Worm (Caenorhabditis elegans) whole organism, L1 larva: Measurements from ENCODE around the gene F41E6.8.

Experiments used
- C04F5.9 ChIP-seq: sonication (generic microtip); optimal IDR thresholded peaks from 2 replicates; lab custom pipeline; 2016; ENCODE audit warnings: missing genetic modification characterization, missing compliant biosample characterization
- C16A3.4 ChIP-seq: fragments of 150-350 bp; optimal IDR thresholded peaks from 2 replicates; lab custom pipeline; 2014; ENCODE audit warnings: missing biosample characterization, missing genetic modification characterization
- F16B12.6 ChIP-seq: fragments of 150-350 bp; optimal IDR thresholded peaks from 2 replicates; lab custom pipeline; 2014; ENCODE audit warnings: missing biosample characterization, missing genetic modification characterization
- aha-1 ChIP-seq: fragments of 150-350 bp; optimal IDR thresholded peaks from 2 replicates; lab custom pipeline; 2014; ENCODE audit warnings: missing biosample characterization, missing genetic modification characterization
- alr-1 ChIP-seq: fragments of 200-800 bp; sonication (Bioruptor generic); optimal IDR thresholded peaks from 2 replicates; lab custom pipeline; 2018; ENCODE audit warnings: borderline replicate concordance, mild to moderate bottlenecking, missing genetic modification characterization, missing compliant biosample characterization
- aly-2 ChIP-seq: fragments of 150-350 bp; optimal IDR thresholded peaks from 2 replicates; lab custom pipeline; 2014; ENCODE audit warnings: missing biosample characterization, missing genetic modification characterization
- ceh-63 ChIP-seq: fragments of 200-800 bp; sonication (Bioruptor generic); optimal IDR thresholded peaks from 2 replicates; lab custom pipeline; 2018; ENCODE audit warnings: mild to moderate bottlenecking, missing genetic modification characterization, missing compliant biosample characterization
- ceh-8 ChIP-seq: fragments of 200-800 bp; sonication (Bioruptor generic); optimal IDR thresholded peaks from 2 replicates; lab custom pipeline; 2018; ENCODE audit warnings: mild to moderate bottlenecking, missing genetic modification characterization, moderate library complexity, missing compliant biosample characterization
- ceh-82 ChIP-seq, 3 experiments: fragments of 150-350 bp in 1 of 3; sonication (generic microtip) in 2 of 3; optimal IDR thresholded peaks; 2 replicates each; lab custom pipeline; 2014 to 2017; ENCODE audit warnings: missing biosample characterization in 3 of 3, missing genetic modification characterization in 3 of 3
- ceh-88 ChIP-seq: fragments of 200-800 bp; sonication (Bioruptor generic); IDR thresholded peaks from 2 replicates; pipeline ENCODE4 v1.3.6; 2022; ENCODE audit warnings: missing genetic modification characterization, missing compliant biosample characterization
- ceh-90 ChIP-seq: sonication (generic microtip); optimal IDR thresholded peaks from 2 replicates; lab custom pipeline; 2016; ENCODE audit warnings: missing genetic modification characterization, missing compliant biosample characterization
- dpl-1 ChIP-seq, 3 experiments: fragments of 150-350 bp in 2 of 3; sonication (generic microtip) in 1 of 3; optimal IDR thresholded peaks; 2 replicates each; lab custom pipeline; 2014 to 2017; ENCODE audit warnings: missing biosample characterization in 3 of 3, missing genetic modification characterization in 3 of 3, missing genetic modification reagents in 3 of 3
- dsc-1 ChIP-seq: sonication (generic microtip); optimal IDR thresholded peaks from 2 replicates; lab custom pipeline; 2016; ENCODE audit warnings: mild to moderate bottlenecking, missing genetic modification characterization, missing compliant biosample characterization
- efl-3 ChIP-seq: fragments of 200-800 bp; sonication (Bioruptor generic); optimal IDR thresholded peaks from 2 replicates; lab custom pipeline; 2018; ENCODE audit warnings: mild to moderate bottlenecking, missing genetic modification characterization, missing compliant biosample characterization
- elt-2 ChIP-seq: sonication (generic microtip); optimal IDR thresholded peaks from 2 replicates; lab custom pipeline; 2016; ENCODE audit warnings: missing genetic modification characterization, mild to moderate bottlenecking, inconsistent platforms, missing compliant biosample characterization, missing genetic modification reagents
- elt-3 ChIP-seq, 6 experiments: fragments of 150-350 bp in 1 of 6; sonication (generic microtip); optimal IDR thresholded peaks; 2 replicates each; lab custom pipeline; 2017 to 2018; ENCODE audit warnings: missing biosample characterization in 6 of 6, missing genetic modification characterization in 6 of 6, inconsistent platforms in 1 of 6
- ets-5 ChIP-seq: fragments of 200-800 bp; sonication (Bioruptor generic); IDR thresholded peaks from 2 replicates; pipeline ENCODE4 v1.3.6; 2022; ENCODE audit warnings: missing genetic modification characterization, missing compliant biosample characterization
- fkh-10 ChIP-seq: sonication (generic microtip); optimal IDR thresholded peaks from 2 replicates; lab custom pipeline; 2017; ENCODE audit warnings: missing biosample characterization, missing genetic modification reagents, missing genetic modification characterization
- fkh-8 ChIP-seq: sonication (generic microtip); optimal IDR thresholded peaks from 2 replicates; lab custom pipeline; 2016; ENCODE audit warnings: mild to moderate bottlenecking, missing genetic modification characterization, missing compliant biosample characterization
- fos-1 ChIP-seq: fragments of 150-350 bp; optimal IDR thresholded peaks from 2 replicates; lab custom pipeline; 2014; ENCODE audit warnings: missing biosample characterization, missing genetic modification characterization
- grh-1 ChIP-seq: fragments of 200-800 bp; sonication (Bioruptor generic); IDR thresholded peaks from 2 replicates; pipeline ENCODE4 v1.3.6; 2022; ENCODE audit warnings: missing genetic modification reagents, missing genetic modification characterization, missing compliant biosample characterization
- hlh-4 ChIP-seq: sonication (generic microtip); optimal IDR thresholded peaks from 2 replicates; lab custom pipeline; 2016; ENCODE audit warnings: mild to moderate bottlenecking, missing genetic modification characterization, missing compliant biosample characterization
- isw-1 ChIP-seq: fragments of 200-800 bp; sonication (Bioruptor generic); IDR thresholded peaks from 2 replicates; pipeline ENCODE4 v1.3.6; 2022; ENCODE audit warnings: missing genetic modification characterization, missing compliant biosample characterization
- lin-13 ChIP-seq: fragments of 150-350 bp; optimal IDR thresholded peaks from 2 replicates; lab custom pipeline; 2014; ENCODE audit warnings: missing biosample characterization, missing genetic modification reagents, missing genetic modification characterization
- lin-14 ChIP-seq: fragments of 200-800 bp; sonication (Bioruptor generic); optimal IDR thresholded peaks from 2 replicates; lab custom pipeline; 2018; ENCODE audit warnings: mild to moderate bottlenecking, missing genetic modification characterization, moderate library complexity, missing compliant biosample characterization
- lin-15B ChIP-seq: fragments of 150-350 bp; sonication (generic microtip); optimal IDR thresholded peaks from 3 replicates; lab custom pipeline; 2014; ENCODE audit warnings: missing biosample characterization, missing genetic modification characterization
- lin-35 ChIP-seq, 2 experiments: fragments of 150-350 bp; optimal IDR thresholded peaks; 2 replicates each; lab custom pipeline; 2014; ENCODE audit warnings: missing biosample characterization in 2 of 2, missing genetic modification characterization in 2 of 2, missing genetic modification reagents in 2 of 2
- lin-39 ChIP-seq: fragments of 150-350 bp; optimal IDR thresholded peaks from 2 replicates; lab custom pipeline; 2014; ENCODE audit warnings: missing biosample characterization, missing genetic modification reagents, missing genetic modification characterization
- lsy-2 ChIP-seq, 2 experiments: fragments of 150-350 bp; optimal IDR thresholded peaks; 2 replicates each; lab custom pipeline; 2014; ENCODE audit warnings: missing biosample characterization in 2 of 2, missing genetic modification characterization in 2 of 2
- mab-9 ChIP-seq: fragments of 200-800 bp; sonication (Bioruptor generic); IDR thresholded peaks from 2 replicates; pipeline ENCODE4 v1.3.6; 2022; ENCODE audit warnings: missing genetic modification reagents, missing genetic modification characterization, missing compliant biosample characterization
- mdl-1 ChIP-seq, 2 experiments: fragments of 150-350 bp; optimal IDR thresholded peaks; 2 replicates each; lab custom pipeline; 2014 to 2017; ENCODE audit warnings: missing biosample characterization in 2 of 2, missing genetic modification characterization in 2 of 2, inconsistent platforms in 1 of 2
- mep-1 ChIP-seq: fragments of 150-350 bp; optimal IDR thresholded peaks from 2 replicates; lab custom pipeline; 2014; ENCODE audit warnings: missing biosample characterization, missing genetic modification characterization
- nhr-11 ChIP-seq: fragments of 150-350 bp; optimal IDR thresholded peaks from 2 replicates; lab custom pipeline; 2014; ENCODE audit warnings: missing biosample characterization, missing genetic modification characterization
- nhr-12 ChIP-seq: sonication (generic microtip); optimal IDR thresholded peaks from 2 replicates; lab custom pipeline; 2017; ENCODE audit warnings: missing biosample characterization, missing genetic modification characterization
- nhr-19 ChIP-seq: fragments of 200-800 bp; sonication (Bioruptor generic); conservative IDR thresholded peaks from 2 replicates; pipeline ENCODE4 v1.3.6; 2022; ENCODE audit warnings: missing genetic modification characterization, missing compliant biosample characterization
- nhr-47 ChIP-seq: sonication (generic microtip); optimal IDR thresholded peaks from 2 replicates; lab custom pipeline; 2016; ENCODE audit warnings: mild to moderate bottlenecking, missing genetic modification characterization, moderate library complexity, missing compliant biosample characterization
- nhr-71 ChIP-seq: sonication (generic microtip); optimal IDR thresholded peaks from 2 replicates; lab custom pipeline; 2016; ENCODE audit warnings: mild to moderate bottlenecking, missing genetic modification characterization, moderate library complexity, missing compliant biosample characterization
- nhr-77 ChIP-seq: fragments of 150-350 bp; optimal IDR thresholded peaks from 2 replicates; lab custom pipeline; 2014; ENCODE audit warnings: missing biosample characterization, missing genetic modification characterization
- nhr-84 ChIP-seq: sonication (generic microtip); optimal IDR thresholded peaks from 2 replicates; lab custom pipeline; 2017; ENCODE audit warnings: missing biosample characterization, missing genetic modification characterization
- nhr-85 ChIP-seq: sonication (generic microtip); peaks from one replicate; lab custom pipeline; 2016; ENCODE audit warnings: missing genetic modification characterization, inconsistent platforms, missing compliant biosample characterization
- pag-3 ChIP-seq: sonication (generic microtip); optimal IDR thresholded peaks from 2 replicates; lab custom pipeline; 2017; ENCODE audit warnings: missing genetic modification characterization, mild to moderate bottlenecking, missing compliant biosample characterization, antibody characterized with exemption, borderline replicate concordance; ENCODE audit not compliant: insufficient read depth
- pax-3 ChIP-seq: fragments of 200-800 bp; sonication (Bioruptor generic); optimal IDR thresholded peaks from 2 replicates; lab custom pipeline; 2018; ENCODE audit warnings: mild to moderate bottlenecking, missing genetic modification characterization, moderate library complexity, missing compliant biosample characterization
- pqm-1 ChIP-seq: sonication (generic microtip); optimal IDR thresholded peaks from 3 replicates; lab custom pipeline; 2017; ENCODE audit warnings: missing biosample characterization, missing genetic modification characterization
- swsn-7 ChIP-seq: sonication (generic microtip); optimal IDR thresholded peaks from 2 replicates; lab custom pipeline; 2016; ENCODE audit warnings: missing genetic modification characterization, missing compliant biosample characterization
- tbx-2 ChIP-seq: sonication (generic microtip); optimal IDR thresholded peaks from 2 replicates; lab custom pipeline; 2016; ENCODE audit warnings: missing genetic modification characterization, missing compliant biosample characterization
- tlp-1 ChIP-seq: fragments of 150-350 bp; optimal IDR thresholded peaks from 2 replicates; lab custom pipeline; 2014; ENCODE audit warnings: missing biosample characterization, missing genetic modification characterization
- unc-62 ChIP-seq: fragments of 150-350 bp; optimal IDR thresholded peaks from 2 replicates; lab custom pipeline; 2014; ENCODE audit warnings: missing biosample characterization, missing genetic modification reagents, missing genetic modification characterization
- unc-86 ChIP-seq: sonication (generic microtip); optimal IDR thresholded peaks from 2 replicates; lab custom pipeline; 2016; ENCODE audit warnings: missing genetic modification characterization, missing compliant biosample characterization
- xbp-1 ChIP-seq: sonication (generic microtip); optimal IDR thresholded peaks from 2 replicates; lab custom pipeline; 2016; ENCODE audit warnings: missing genetic modification characterization, missing compliant biosample characterization
- zag-1 ChIP-seq: fragments of 150-350 bp; optimal IDR thresholded peaks from 2 replicates; lab custom pipeline; 2014; ENCODE audit warnings: missing biosample characterization, missing genetic modification characterization
- ztf-11 ChIP-seq, 2 experiments: sonication (generic microtip); optimal IDR thresholded peaks; 2 replicates each; lab custom pipeline; 2016 to 2017; ENCODE audit warnings: missing genetic modification characterization in 2 of 2, missing biosample characterization in 1 of 2, missing compliant biosample characterization in 1 of 2
- ztf-4 ChIP-seq: fragments of 150-350 bp; optimal IDR thresholded peaks from 2 replicates; lab custom pipeline; 2014; ENCODE audit warnings: missing biosample characterization, missing genetic modification characterization

Gene F41E6.8

ce11 chrV:8594105-8594964 lies 7.0 kb downstream of the F41E6.8 start, which contains the start of gene tag-196:
Gene tag-196 (plus strand): TSS chrV:8594914.
- TF ChIP-seq lin-14 (GFP tag; lab: Kevin White, UChicago) (peak; percentile 76), pax-3 (tag; lab: Kevin White, UChicago) (no peak), xbp-1 (no peak), isw-1 (GFP tag; lab: Robert Waterston, UW) (no peak), swsn-7 (no peak), pag-3 (tag; lab: Kevin White, UChicago) (peak; percentile 44), fkh-8 (tag; lab: Kevin White, UChicago) (no peak), ztf-4 (tag; lab: Kevin White, UChicago) (no peak), dpl-1 (GFP tag; optimal IDR thresholded peaks at IDR 0.05; lab: Kevin White, UChicago) (no peak), zag-1 (tag; lab: Kevin White, UChicago) (no peak), ztf-11 (tag; optimal IDR thresholded peaks at IDR 0.05; lab: Kevin White, UChicago) (peak in 1 of 2 experiments; percentile 15), nhr-84 (no peak), elt-2 (tag; lab: Kevin White, UChicago) (no peak), ceh-63 (GFP tag; lab: Kevin White, UChicago) (no peak), ceh-88 (GFP tag; lab: Robert Waterston, UW) (no peak), mdl-1 (tag; optimal IDR thresholded peaks at IDR 0.05; lab: Kevin White, UChicago) (peak in 1 of 2 experiments; percentile 18), mep-1 (tag; lab: Kevin White, UChicago) (no peak), nhr-12 (tag; lab: Kevin White, UChicago) (no peak), tlp-1 (tag; lab: Kevin White, UChicago) (no peak), fos-1 (no peak), efl-3 (GFP tag; lab: Kevin White, UChicago) (no peak), C16A3.4 (tag; lab: Kevin White, UChicago) (no peak), F16B12.6 (tag; lab: Kevin White, UChicago) (no peak), dsc-1 (tag; lab: Kevin White, UChicago) (no peak), nhr-47 (tag; lab: Kevin White, UChicago) (no peak), pqm-1 (tag; lab: Kevin White, UChicago) (no peak), C04F5.9 (tag; lab: Kevin White, UChicago) (no peak), ceh-82 (tag; optimal IDR thresholded peaks at IDR 0.05; lab: Kevin White, UChicago) (no peak), aha-1 (tag; lab: Kevin White, UChicago) (no peak), lin-39 (tag; lab: Kevin White, UChicago) (no peak), nhr-71 (tag; lab: Kevin White, UChicago) (peak; percentile 68), grh-1 (no peak), lsy-2 (tag; optimal IDR thresholded peaks at IDR 0.05; lab: Kevin White, UChicago) (peak; percentile 38 to 41), lin-15B (tag; lab: Kevin White, UChicago) (no peak), ets-5 (no peak), nhr-19 (GFP tag; lab: Robert Waterston, UW) (peak; percentile 36; the same call in 1 of the 2 replicates), lin-13 (GFP tag; lab: Kevin White, UChicago) (no peak), tbx-2 (tag; lab: Kevin White, UChicago) (no peak), elt-3 (tag; optimal IDR thresholded peaks at IDR 0.05; lab: Kevin White, UChicago) (no peak), nhr-11 (tag; lab: Kevin White, UChicago) (no peak), unc-62 (GFP tag; lab: Kevin White, UChicago) (no peak), ceh-90 (tag; lab: Kevin White, UChicago) (no peak), fkh-10 (GFP tag; lab: Kevin White, UChicago) (no peak), alr-1 (tag; lab: Kevin White, UChicago) (no peak), mab-9 (GFP tag; lab: Robert Waterston, UW) (no peak), nhr-77 (tag; lab: Kevin White, UChicago) (no peak), nhr-85 (tag; lab: Kevin White, UChicago) (no peak), unc-86 (tag; lab: Kevin White, UChicago) (no peak), lin-35 (GFP tag; optimal IDR thresholded peaks at IDR 0.05; lab: Kevin White, UChicago) (peak in 1 of 2 experiments; percentile 28), aly-2 (no peak), hlh-4 (no peak), ceh-8 (no peak)
